Fruit fly (Drosophila melanogaster): ENCODE results near the gene Invadolysin.

The Invadolysin gene

dm6 chr3R:10121266-10121904 lies 23.1 kb upstream of the Invadolysin start, which contains the start of the genes gammaSnap2 and ATPsynepsilonL:
Gene gammaSnap2, minus strand, starts transcription at chr3R:10121400.
Gene ATPsynepsilonL, plus strand, starts transcription at chr3R:10121773.
- TF ChIP-seq cnc (optimal IDR thresholded peaks at IDR 0.05) (no peak), pad (GFP tag; optimal IDR thresholded peaks at IDR 0.05) (no peak), Clk (GFP tag; optimal IDR thresholded peaks at IDR 0.05) (no peak), bab1 (GFP tag; optimal IDR thresholded peaks at IDR 0.05) (no peak), CG11617 (GFP tag; optimal IDR thresholded peaks at IDR 0.05) (no peak), kay (GFP tag; ENCODE audit: borderline replicate concordance) (no peak), CG7101 (tag; optimal IDR thresholded peaks at IDR 0.05) (no peak)

- TF ChIP-seq CG7045 (GFP tag; optimal IDR thresholded peaks at IDR 0.05): no peak
- no peak for TF ChIP-seq CG11617 (GFP tag; optimal IDR thresholded peaks at IDR 0.05)
- no peak for TF ChIP-seq Hr96 (GFP tag; optimal IDR thresholded peaks at IDR 0.05)
- no peak for TF ChIP-seq CG7101 (tag; optimal IDR thresholded peaks at IDR 0.05)
- no peak for TF ChIP-seq cic (GFP tag; optimal IDR thresholded peaks at IDR 0.05)
- no peak for TF ChIP-seq Clk (GFP tag; optimal IDR thresholded peaks at IDR 0.05)
- TF ChIP-seq toe (GFP tag; optimal IDR thresholded peaks at IDR 0.05): no peak
- no peak for TF ChIP-seq Mnt (GFP tag; optimal IDR thresholded peaks at IDR 0.05)
- TF ChIP-seq CG33017 (tag; optimal IDR thresholded peaks at IDR 0.05): no peak
- TF ChIP-seq CG1620 (GFP tag; optimal IDR thresholded peaks at IDR 0.05): no peak
These were observed 19.7 kb upstream of the Invadolysin start for dm6 chr3R:10124764-10125163.

DNA sequence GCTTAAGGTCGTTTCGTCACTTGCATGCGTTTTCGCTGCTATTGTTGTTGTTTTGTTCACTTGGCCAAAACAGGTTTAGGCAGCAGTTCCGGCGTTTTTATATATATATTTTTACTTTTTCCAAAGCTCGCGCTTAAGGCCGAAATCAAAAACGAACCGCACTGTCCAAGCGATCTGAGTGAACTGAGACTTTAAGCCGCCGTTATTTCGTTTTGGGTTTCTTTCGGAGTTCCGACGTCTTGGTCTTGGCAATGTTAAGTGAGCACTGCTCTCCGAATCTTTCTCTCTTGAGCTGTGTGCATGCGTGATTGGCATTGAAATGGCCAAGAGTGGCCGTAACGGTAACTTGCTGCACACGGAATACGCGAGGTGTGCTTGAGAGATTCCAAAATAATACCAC lies 19.0 kb upstream of the Invadolysin start, which contains the start of gene knk:
Gene knk (minus strand): TSS at position 188 of the 400 bp plus-strand sequence.
- TF ChIP-seq ovo (GFP tag; optimal IDR thresholded peaks at IDR 0.05): peak; percentile 16
- TF ChIP-seq pad (GFP tag; optimal IDR thresholded peaks at IDR 0.05): no peak

dm6 chr3R:10130091-10130490 lies 14.4 kb upstream of the Invadolysin start:
- TF ChIP-seq CG33017 (tag; optimal IDR thresholded peaks at IDR 0.05) (peak; percentile 3), toe (GFP tag; optimal IDR thresholded peaks at IDR 0.05) (no peak), CG14711 (tag; optimal IDR thresholded peaks at IDR 0.05) (peak; percentile 21), Clk (GFP tag; optimal IDR thresholded peaks at IDR 0.05) (no peak), tj (GFP tag; optimal IDR thresholded peaks at IDR 0.05) (no peak), Mnt (GFP tag; optimal IDR thresholded peaks at IDR 0.05) (no peak), bab1 (GFP tag; optimal IDR thresholded peaks at IDR 0.05) (peak; percentile 29)

DNA sequence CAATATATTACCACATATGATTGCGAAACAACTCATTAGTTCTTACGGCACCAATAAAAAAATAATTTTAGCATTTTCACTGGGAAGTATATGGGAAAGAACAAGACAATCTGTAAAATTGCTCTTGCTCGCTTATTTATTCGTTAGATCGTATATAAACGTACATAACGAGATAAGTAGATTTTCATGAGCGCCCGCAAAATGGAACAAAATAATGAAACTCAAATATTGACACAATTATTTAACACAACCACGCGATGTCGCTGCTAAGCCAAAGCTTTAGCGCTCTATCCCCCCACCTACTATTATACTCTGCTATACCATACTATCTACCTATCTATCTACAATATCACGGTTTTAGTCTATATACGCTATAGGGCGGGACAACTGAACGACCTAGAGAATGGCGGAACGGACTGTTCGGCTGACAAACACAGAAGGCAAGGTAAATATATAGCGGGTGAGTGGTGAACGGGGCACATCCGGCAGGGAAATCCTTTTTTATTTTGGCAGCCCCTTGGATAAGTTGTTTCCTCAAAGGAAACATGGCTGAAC lies 13.4 kb upstream of the Invadolysin start:
- TF ChIP-seq Hr96 (GFP tag; optimal IDR thresholded peaks at IDR 0.05) (no peak), CG33017 (tag; optimal IDR thresholded peaks at IDR 0.05) (peak; percentile 39), cic (GFP tag; optimal IDR thresholded peaks at IDR 0.05) (peak; percentile 46), CG14711 (tag; optimal IDR thresholded peaks at IDR 0.05) (no peak), cnc (optimal IDR thresholded peaks at IDR 0.05) (no peak), CG12768 (GFP tag; optimal IDR thresholded peaks at IDR 0.05) (peak; percentile 34), CG7101 (tag; optimal IDR thresholded peaks at IDR 0.05) (peak; percentile 31), pad (GFP tag; optimal IDR thresholded peaks at IDR 0.05) (peak; percentile 12), kay (GFP tag; ENCODE audit: borderline replicate concordance) (peak; percentile 12), CG1620 (GFP tag; optimal IDR thresholded peaks at IDR 0.05) (peak; percentile 3), Crg-1 (GFP tag; optimal IDR thresholded peaks at IDR 0.05) (peak; percentile 27), Clk (GFP tag; optimal IDR thresholded peaks at IDR 0.05) (no peak)

dm6 chr3R:10132906-10133416 lies 11.5 kb upstream of the Invadolysin start:
- TF ChIP-seq kay (GFP tag; ENCODE audit: borderline replicate concordance) (no peak), Hr96 (GFP tag; optimal IDR thresholded peaks at IDR 0.05) (no peak), CG33017 (tag; optimal IDR thresholded peaks at IDR 0.05) (no peak), CG12768 (GFP tag; optimal IDR thresholded peaks at IDR 0.05) (no peak), CG14711 (tag; optimal IDR thresholded peaks at IDR 0.05) (no peak), cnc (optimal IDR thresholded peaks at IDR 0.05) (no peak), CG7101 (tag; optimal IDR thresholded peaks at IDR 0.05) (no peak)

DNA sequence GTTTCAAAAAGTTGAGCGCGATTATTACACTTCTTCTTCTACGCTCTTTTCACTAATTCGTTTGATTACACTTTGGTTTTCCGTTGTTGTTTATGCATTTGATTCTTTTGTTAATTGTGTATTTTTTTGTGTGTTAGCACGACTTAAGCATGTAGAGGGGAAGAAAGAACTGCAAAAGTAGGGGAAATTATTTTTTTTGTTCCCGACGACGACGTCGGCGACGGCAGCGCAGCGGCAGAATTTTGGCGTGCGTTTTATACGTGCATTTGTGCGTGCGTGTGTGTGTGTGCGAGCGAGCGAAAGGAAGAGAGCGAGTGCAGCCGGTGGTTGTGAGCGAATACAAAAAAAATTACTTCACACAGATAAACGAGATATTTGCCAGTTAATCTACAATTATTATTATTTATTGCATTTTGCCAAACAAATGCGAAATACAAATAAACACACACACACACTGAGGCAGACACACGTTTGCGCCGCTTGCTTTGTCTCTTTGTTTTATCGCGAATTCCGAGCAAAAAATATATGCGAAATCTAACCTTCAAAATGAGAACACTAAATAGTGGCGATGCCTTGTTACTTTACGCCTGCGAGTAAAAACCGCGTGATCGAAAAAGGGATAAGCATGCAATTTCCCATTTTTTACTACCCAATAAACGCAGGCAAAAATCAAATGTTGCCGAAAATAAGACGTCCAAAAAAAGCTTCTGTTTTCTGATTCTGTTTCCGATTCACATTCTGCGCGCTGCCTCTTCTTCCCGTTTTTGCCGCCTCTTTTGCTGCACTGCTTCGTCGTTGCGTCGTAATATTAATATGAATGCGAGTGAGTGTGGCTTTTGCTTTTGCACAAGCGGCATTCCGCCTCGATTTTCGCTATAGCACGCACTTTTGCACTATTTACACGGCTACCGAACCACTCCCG lies 10.8 kb upstream of the Invadolysin start:
- TF ChIP-seq Hr96 (GFP tag; optimal IDR thresholded peaks at IDR 0.05) (no peak), kay (GFP tag; ENCODE audit: borderline replicate concordance) (peak; percentile 32), Crg-1 (GFP tag; optimal IDR thresholded peaks at IDR 0.05) (no peak), CG33017 (tag; optimal IDR thresholded peaks at IDR 0.05) (no peak), pad (GFP tag; optimal IDR thresholded peaks at IDR 0.05) (peak; percentile 99), CG11617 (GFP tag; optimal IDR thresholded peaks at IDR 0.05) (peak; percentile 1), cic (GFP tag; optimal IDR thresholded peaks at IDR 0.05) (no peak)
